Worm (Caenorhabditis elegans) whole organism, young adult: Measurements from ENCODE around the gene F43G6.17.

ENCODE experiments used
- B0019.2 ChIP-seq: fragments of 200-800 bp; sonication (Bioruptor generic); conservative IDR thresholded peaks from 2 replicates; pipeline ENCODE4 v1.3.6; 2022; ENCODE audit warnings: missing genetic modification reagents, missing genetic modification characterization, missing compliant biosample characterization
- F33H1.4 ChIP-seq: fragments of 200-800 bp; sonication (Bioruptor generic); IDR thresholded peaks from 2 replicates; pipeline ENCODE4 v1.3.6; 2022; ENCODE audit warnings: missing genetic modification reagents, missing genetic modification characterization, missing compliant biosample characterization
- F49E8.2 ChIP-seq: sonication (generic microtip); optimal IDR thresholded peaks from 3 replicates; lab custom pipeline; 2017; ENCODE audit warnings: missing genetic modification characterization, mild to moderate bottlenecking, missing compliant biosample characterization, antibody characterized with exemption, moderate library complexity; ENCODE audit not compliant: insufficient read depth
- F52B5.7 ChIP-seq: sonication (generic microtip); optimal IDR thresholded peaks from 2 replicates; lab custom pipeline; 2016; ENCODE audit warnings: mild to moderate bottlenecking, missing genetic modification characterization, missing compliant biosample characterization
- ama-1 ChIP-seq, 3 experiments: fragments of 150-350 bp in 1 of 3; sonication (generic microtip) in 2 of 3; optimal IDR thresholded peaks; 2 replicates each; lab custom pipeline; 2014 to 2018; ENCODE audit warnings: missing biosample characterization in 2 of 3, missing genetic modification characterization in 2 of 3, missing genetic modification reagents in 2 of 3
- attf-6 ChIP-seq: fragments of 200-800 bp; sonication (Bioruptor generic); IDR thresholded peaks from 2 replicates; pipeline ENCODE4 v1.3.6; 2022; ENCODE audit warnings: missing genetic modification reagents, missing genetic modification characterization, missing compliant biosample characterization
- efl-1 ChIP-seq: fragments of 150-350 bp; optimal IDR thresholded peaks from 2 replicates; lab custom pipeline; 2014; ENCODE audit warnings: missing biosample characterization, missing genetic modification reagents, missing genetic modification characterization
- repo-1 ChIP-seq: sonication (generic microtip); optimal IDR thresholded peaks from 2 replicates; lab custom pipeline; 2017; ENCODE audit warnings: mild to moderate bottlenecking, missing genetic modification characterization, missing compliant biosample characterization
- sea-2 ChIP-seq: fragments of 200-800 bp; sonication (Bioruptor generic); IDR thresholded peaks from 2 replicates; pipeline ENCODE4 v1.3.6; 2022; ENCODE audit warnings: missing genetic modification characterization, missing compliant biosample characterization
- snpc-3.4 ChIP-seq: sonication (generic microtip); optimal IDR thresholded peaks from 2 replicates; lab custom pipeline; 2017; ENCODE audit warnings: missing genetic modification characterization, mild to moderate bottlenecking, missing compliant biosample characterization, antibody characterized with exemption, moderate library complexity, missing genotype, missing genetic modification reagents
- unc-62 ChIP-seq: fragments of 150-350 bp; optimal IDR thresholded peaks from 2 replicates; lab custom pipeline; 2014; ENCODE audit warnings: missing biosample characterization, missing genetic modification reagents, missing genetic modification characterization

- no peak for TF ChIP-seq B0019.2 (GFP tag; lab: Robert Waterston, UW)
- TF ChIP-seq snpc-3.4 (tag; lab: Kevin White, UChicago), result no peak
- TF ChIP-seq F33H1.4 (GFP tag; lab: Robert Waterston, UW), result no peak
- no peak for TF ChIP-seq sea-2 (GFP tag; lab: Robert Waterston, UW)
- TF ChIP-seq unc-62 (GFP tag; lab: Kevin White, UChicago), result no peak
- no peak for TF ChIP-seq ama-1 (optimal IDR thresholded peaks at IDR 0.05; lab: Kevin White, UChicago)
- no peak for TF ChIP-seq ama-1 (GFP tag; optimal IDR thresholded peaks at IDR 0.05; lab: Kevin White, UChicago)
- no peak for TF ChIP-seq F49E8.2 (tag; lab: Kevin White, UChicago)
- no peak for TF ChIP-seq repo-1 (tag; lab: Kevin White, UChicago)
- TF ChIP-seq F52B5.7 (tag; lab: Kevin White, UChicago), result no peak
- TF ChIP-seq efl-1 (GFP tag; lab: Kevin White, UChicago), result no peak
- no peak for TF ChIP-seq attf-6
These were observed 5.4 kb upstream of the F43G6.17 start for ce11 chrII:11797194-11797593.
